In genomic region chrX:3474476-3475439, dm6 we compare ENCODE assay signal across 6 fruit fly cellular contexts.
TF ChIP-seq lines count a peak whose summit lies in the region.

TSS of gene CG12206 (minus strand) at chrX:3474524.

- no peak for TF ChIP-seq CTCF in whole organism, embryonic (GFP tag; optimal IDR thresholded peaks at IDR 0.05; lab: Kevin White, UChicago)

TF ChIP-seq in whole organism, 6 proteins besides CTCF, POLR2A, EP300 and RAD21:
- TF ChIP-seq psq (optimal IDR thresholded peaks at IDR 0.05; lab: Kevin White, UChicago): no peak
- peak; percentile 42 for TF ChIP-seq Dll (optimal IDR thresholded peaks at IDR 0.05; lab: Kevin White, UChicago)
TF ChIP-seq in whole organism: peak in this region for 1.

TF ChIP-seq in whole organism, adult, 20 proteins besides CTCF, POLR2A, EP300 and RAD21:
- TF ChIP-seq CG11617 (GFP tag; optimal IDR thresholded peaks at IDR 0.05; lab: Kevin White, UChicago) (peak; percentile 13), CG33017 (tag; optimal IDR thresholded peaks at IDR 0.05; lab: Kevin White, UChicago) (no peak), tj (GFP tag; optimal IDR thresholded peaks at IDR 0.05; lab: Kevin White, UChicago) (peak; percentile 90)

TF ChIP-seq in whole organism, embryonic, 481 proteins besides CTCF, POLR2A, EP300 and RAD21 (continues in another document):
- TF ChIP-seq kah (GFP tag; optimal IDR thresholded peaks at IDR 0.05; lab: Kevin White, UChicago) (no peak), CG6254 (GFP tag; optimal IDR thresholded peaks at IDR 0.05; lab: Kevin White, UChicago) (peak; percentile 25), Chrac-16 (GFP tag; optimal IDR thresholded peaks at IDR 0.05; lab: Kevin White, UChicago) (peak; percentile 0), Scr (GFP tag; IDR thresholded peaks at IDR 0.05; lab: Robert Waterston, UW; ENCODE audit: partially characterized antibody) (no peak), CG10979 (tag; optimal IDR thresholded peaks at IDR 0.05; lab: Kevin White, UChicago) (peak; percentile 63), salm (tag; optimal IDR thresholded peaks at IDR 0.05; lab: Kevin White, UChicago) (peak; percentile 23), pho (GFP tag; optimal IDR thresholded peaks at IDR 0.05; lab: Kevin White, UChicago) (no peak), bsh (GFP tag; optimal IDR thresholded peaks at IDR 0.05; lab: Kevin White, UChicago) (peak; percentile 61 to 86), so (GFP tag; IDR thresholded peaks at IDR 0.05; lab: Robert Waterston, UW) (no peak; the same call in 2 of the 3 replicates), CG4282 (GFP tag; optimal IDR thresholded peaks at IDR 0.05; lab: Kevin White, UChicago) (no peak), pum (GFP tag; optimal IDR thresholded peaks at IDR 0.05; lab: Kevin White, UChicago) (no peak), NC2β (GFP tag; optimal IDR thresholded peaks at IDR 0.05; lab: Kevin White, UChicago) (no peak), Abd-B (GFP tag; optimal IDR thresholded peaks at IDR 0.05; lab: Kevin White, UChicago) (peak; percentile 60), CG6689 (GFP tag; IDR thresholded peaks at IDR 0.05; lab: Robert Waterston, UW) (peak; percentile 77), ap (GFP tag; IDR thresholded peaks at IDR 0.05; lab: Robert Waterston, UW) (no peak), chinmo (GFP tag; IDR thresholded peaks at IDR 0.05; lab: Robert Waterston, UW; ENCODE audit: partially characterized antibody) (peak; percentile 71; the same call in 2 of the 4 replicates), CG7839 (tag; optimal IDR thresholded peaks at IDR 0.05; lab: Kevin White, UChicago) (peak; percentile 79), ind (GFP tag; optimal IDR thresholded peaks at IDR 0.05; lab: Kevin White, UChicago) (peak; percentile 48), gcm (GFP tag; optimal IDR thresholded peaks at IDR 0.05; lab: Kevin White, UChicago) (peak; percentile 15), CG3281 (GFP tag; optimal IDR thresholded peaks at IDR 0.05; lab: Kevin White, UChicago) (peak; percentile 60), phol (tag; optimal IDR thresholded peaks at IDR 0.05; lab: Kevin White, UChicago) (peak; percentile 66)

TF ChIP-seq in whole organism, prepupa, 60 proteins besides CTCF, POLR2A, EP300 and RAD21 (continues in another document):
- TF ChIP-seq ss (GFP tag; optimal IDR thresholded peaks at IDR 0.05; lab: Kevin White, UChicago): peak; percentile 93 to 96
- TF ChIP-seq topi (GFP tag; optimal IDR thresholded peaks at IDR 0.05; lab: Kevin White, UChicago): peak; percentile 34
- peak; percentile 33 for TF ChIP-seq fkh (GFP tag; optimal IDR thresholded peaks at IDR 0.05; lab: Kevin White, UChicago)
- TF ChIP-seq eg (GFP tag; IDR thresholded peaks at IDR 0.05; lab: Robert Waterston, UW): peak; percentile 80
- TF ChIP-seq vri (GFP tag; optimal IDR thresholded peaks at IDR 0.05; lab: Kevin White, UChicago): peak; percentile 37
- TF ChIP-seq Hr38 (GFP tag; optimal IDR thresholded peaks at IDR 0.05; lab: Kevin White, UChicago): no peak
- TF ChIP-seq CG10669 (GFP tag; optimal IDR thresholded peaks at IDR 0.05; lab: Kevin White, UChicago): peak; percentile 92
- TF ChIP-seq Sox15 (GFP tag; optimal IDR thresholded peaks at IDR 0.05; lab: Kevin White, UChicago): peak; percentile 64
- TF ChIP-seq CG11902 (GFP tag; optimal IDR thresholded peaks at IDR 0.05; lab: Kevin White, UChicago): peak; percentile 42
- TF ChIP-seq Sox14 (GFP tag; optimal IDR thresholded peaks at IDR 0.05; lab: Kevin White, UChicago): no peak
- peak; percentile 86 for TF ChIP-seq CG8119 (GFP tag; IDR thresholded peaks at IDR 0.05; lab: Robert Waterston, UW)
- TF ChIP-seq Eip93F (GFP tag; optimal IDR thresholded peaks at IDR 0.05; lab: Kevin White, UChicago): no peak
- peak; percentile 90 for TF ChIP-seq CG3032 (tag; optimal IDR thresholded peaks at IDR 0.05; lab: Kevin White, UChicago)
- TF ChIP-seq CG11294 (GFP tag; IDR thresholded peaks at IDR 0.05; lab: Robert Waterston, UW): no peak
- no peak for TF ChIP-seq CG31627 (GFP tag; optimal IDR thresholded peaks at IDR 0.05; lab: Kevin White, UChicago)
- TF ChIP-seq CG15336 (GFP tag; IDR thresholded peaks at IDR 0.05; lab: Robert Waterston, UW): peak; percentile 66
- peak; percentile 59 for TF ChIP-seq esn (GFP tag; optimal IDR thresholded peaks at IDR 0.05; lab: Kevin White, UChicago)
- TF ChIP-seq CG6808 (GFP tag; optimal IDR thresholded peaks at IDR 0.05; lab: Kevin White, UChicago): peak; percentile 91
- TF ChIP-seq CG10631 (GFP tag; optimal IDR thresholded peaks at IDR 0.05; lab: Kevin White, UChicago): peak; percentile 72
- TF ChIP-seq fd59A (GFP tag; optimal IDR thresholded peaks at IDR 0.05; lab: Kevin White, UChicago): peak; percentile 69
- TF ChIP-seq CG32006 (GFP tag; optimal IDR thresholded peaks at IDR 0.05; lab: Kevin White, UChicago): peak; percentile 84
- peak; percentile 41 for TF ChIP-seq CG7368 (GFP tag; optimal IDR thresholded peaks at IDR 0.05; lab: Kevin White, UChicago)
- TF ChIP-seq svp (GFP tag; lab: Kevin White, UChicago): peak; percentile 72

TF ChIP-seq in whole organism, pupa, 21 proteins besides CTCF, POLR2A, EP300 and RAD21:
- TF ChIP-seq CG12605 (GFP tag; IDR thresholded peaks at IDR 0.05; lab: Robert Waterston, UW) (peak; percentile 88), CG10348 (GFP tag; IDR thresholded peaks at IDR 0.05; lab: Robert Waterston, UW) (no peak), EcR (GFP tag; optimal IDR thresholded peaks at IDR 0.05; lab: Kevin White, UChicago) (peak; percentile 49), D1 (tag; optimal IDR thresholded peaks at IDR 0.05; lab: Kevin White, UChicago) (peak; percentile 76), CG32121 (GFP tag; IDR thresholded peaks at IDR 0.05; lab: Robert Waterston, UW) (peak; percentile 73), CG8301 (tag; optimal IDR thresholded peaks at IDR 0.05; lab: Kevin White, UChicago) (peak; percentile 75), Ets98B (GFP tag; IDR thresholded peaks at IDR 0.05; lab: Robert Waterston, UW) (peak; percentile 50), CG17806 (tag; optimal IDR thresholded peaks at IDR 0.05; lab: Kevin White, UChicago) (peak; percentile 80), gl (tag; optimal IDR thresholded peaks at IDR 0.05; lab: Kevin White, UChicago) (peak; percentile 87), CG14655 (GFP tag; optimal IDR thresholded peaks at IDR 0.05; lab: Kevin White, UChicago) (peak; percentile 82), Pif1A (GFP tag; optimal IDR thresholded peaks at IDR 0.05; lab: Kevin White, UChicago) (peak; percentile 80), Pif1B (GFP tag; optimal IDR thresholded peaks at IDR 0.05; lab: Kevin White, UChicago) (peak; percentile 77), rn (GFP tag; IDR thresholded peaks at IDR 0.05; lab: Robert Waterston, UW) (peak; percentile 31; the same call in 1 of the 2 replicates), CG9948 (tag; optimal IDR thresholded peaks at IDR 0.05; lab: Kevin White, UChicago) (peak; percentile 88), CG4496 (GFP tag; IDR thresholded peaks at IDR 0.05; lab: Robert Waterston, UW) (peak; percentile 87), Snoo (tag; optimal IDR thresholded peaks at IDR 0.05; lab: Kevin White, UChicago) (peak; percentile 78), CG13204 (GFP tag; optimal IDR thresholded peaks at IDR 0.05; lab: Kevin White, UChicago) (peak; percentile 85), CG8159 (tag; optimal IDR thresholded peaks at IDR 0.05; lab: Kevin White, UChicago) (peak; percentile 93), fd96Ca (GFP tag; IDR thresholded peaks at IDR 0.05; lab: Robert Waterston, UW) (peak; percentile 72; the same call in 2 of the 3 replicates), CG34367 (tag; optimal IDR thresholded peaks at IDR 0.05; lab: Kevin White, UChicago) (peak; percentile 89), CG15710 (tag; optimal IDR thresholded peaks at IDR 0.05; lab: Kevin White, UChicago) (peak; percentile 92)
TF ChIP-seq in whole organism, pupa: peak in this region for 20.

TF ChIP-seq in whole organism, wandering third instar larva, 38 proteins besides CTCF, POLR2A, EP300 and RAD21 (continues in another document):
- TF ChIP-seq OdsH (GFP tag; optimal IDR thresholded peaks at IDR 0.05; lab: Kevin White, UChicago) (no peak), ey (GFP tag; optimal IDR thresholded peaks at IDR 0.05; lab: Kevin White, UChicago) (no peak), psq (GFP tag; optimal IDR thresholded peaks at IDR 0.05; lab: Kevin White, UChicago) (peak; percentile 61), h (GFP tag; optimal IDR thresholded peaks at IDR 0.05; lab: Kevin White, UChicago) (peak; percentile 38), br (GFP tag; optimal IDR thresholded peaks at IDR 0.05; lab: Kevin White, UChicago) (no peak), Jra (GFP tag; optimal IDR thresholded peaks at IDR 0.05; lab: Kevin White, UChicago) (no peak), Sp1 (GFP tag; optimal IDR thresholded peaks at IDR 0.05; lab: Kevin White, UChicago) (peak; percentile 89), N (GFP tag; optimal IDR thresholded peaks at IDR 0.05; lab: Kevin White, UChicago) (no peak), GATAd (GFP tag; optimal IDR thresholded peaks at IDR 0.05; lab: Kevin White, UChicago) (no peak), Vsx2 (GFP tag; optimal IDR thresholded peaks at IDR 0.05; lab: Kevin White, UChicago; ENCODE audit: partially characterized antibody) (no peak), brk (GFP tag; optimal IDR thresholded peaks at IDR 0.05; lab: Kevin White, UChicago) (no peak), lola (GFP tag; optimal IDR thresholded peaks at IDR 0.05; lab: Kevin White, UChicago) (no peak), Dif (GFP tag; optimal IDR thresholded peaks at IDR 0.05; lab: Kevin White, UChicago; ENCODE audit: partially characterized antibody) (peak; percentile 70), foxo (GFP tag; optimal IDR thresholded peaks at IDR 0.05; lab: Kevin White, UChicago) (peak in 1 of 2 experiments; percentile 60), HLH106 (tag; optimal IDR thresholded peaks at IDR 0.05; lab: Kevin White, UChicago) (peak; percentile 87), CG9705 (GFP tag; optimal IDR thresholded peaks at IDR 0.05; lab: Kevin White, UChicago) (peak; percentile 56), CG32264 (GFP tag; optimal IDR thresholded peaks at IDR 0.05; lab: Kevin White, UChicago) (no peak), fru (GFP tag; optimal IDR thresholded peaks at IDR 0.05; lab: Kevin White, UChicago) (peak; percentile 35), jim (GFP tag; optimal IDR thresholded peaks at IDR 0.05; lab: Kevin White, UChicago) (peak; percentile 60), dsf (GFP tag; optimal IDR thresholded peaks at IDR 0.05; lab: Kevin White, UChicago; ENCODE audit: borderline replicate concordance) (no peak), dmrt93B (GFP tag; optimal IDR thresholded peaks at IDR 0.05; lab: Kevin White, UChicago) (peak; percentile 61), Rel (GFP tag; optimal IDR thresholded peaks at IDR 0.05; lab: Kevin White, UChicago) (no peak), Rel (tag; optimal IDR thresholded peaks at IDR 0.05; lab: Kevin White, UChicago) (peak; percentile 49), CrebA (GFP tag; optimal IDR thresholded peaks at IDR 0.05; lab: Kevin White, UChicago; ENCODE audit: borderline replicate concordance) (no peak), sv (GFP tag; optimal IDR thresholded peaks at IDR 0.05; lab: Kevin White, UChicago) (no peak), woc (GFP tag; optimal IDR thresholded peaks at IDR 0.05; lab: Kevin White, UChicago) (peak; percentile 65), tai (GFP tag; optimal IDR thresholded peaks at IDR 0.05; lab: Kevin White, UChicago) (no peak), Mio (GFP tag; optimal IDR thresholded peaks at IDR 0.05; lab: Kevin White, UChicago) (no peak)
